Fruit fly (Drosophila melanogaster) whole organism, embryonic: ENCODE results near the gene gro.

Experiments
- CG15269 ChIP-seq: fragments of 200-800 bp; sonication (Bioruptor generic); optimal IDR thresholded peaks from 2 replicates; lab custom pipeline; 2018; ENCODE audit warnings: missing biosample characterization, mild to moderate bottlenecking, missing genetic modification characterization, moderate library complexity
- Jarid2 ChIP-seq: fragments of 200-800 bp; sonication (Bioruptor generic); optimal IDR thresholded peaks from 3 replicates; lab custom pipeline; 2017; ENCODE audit warnings: mild to moderate bottlenecking, missing biosample characterization, missing genetic modification reagents, missing genetic modification characterization
- MTF-1 ChIP-seq: fragments of 200-800 bp; sonication (Bioruptor generic); optimal IDR thresholded peaks from 2 replicates; lab custom pipeline; 2018; ENCODE audit warnings: missing biosample characterization, mild to moderate bottlenecking, missing genetic modification characterization, borderline replicate concordance
- phol ChIP-seq: fragments of 200-800 bp; sonication (Bioruptor generic); optimal IDR thresholded peaks from 3 replicates; lab custom pipeline; 2018; ENCODE audit warnings: missing biosample characterization, mild to moderate bottlenecking, missing genetic modification characterization, moderate library complexity

DNA sequence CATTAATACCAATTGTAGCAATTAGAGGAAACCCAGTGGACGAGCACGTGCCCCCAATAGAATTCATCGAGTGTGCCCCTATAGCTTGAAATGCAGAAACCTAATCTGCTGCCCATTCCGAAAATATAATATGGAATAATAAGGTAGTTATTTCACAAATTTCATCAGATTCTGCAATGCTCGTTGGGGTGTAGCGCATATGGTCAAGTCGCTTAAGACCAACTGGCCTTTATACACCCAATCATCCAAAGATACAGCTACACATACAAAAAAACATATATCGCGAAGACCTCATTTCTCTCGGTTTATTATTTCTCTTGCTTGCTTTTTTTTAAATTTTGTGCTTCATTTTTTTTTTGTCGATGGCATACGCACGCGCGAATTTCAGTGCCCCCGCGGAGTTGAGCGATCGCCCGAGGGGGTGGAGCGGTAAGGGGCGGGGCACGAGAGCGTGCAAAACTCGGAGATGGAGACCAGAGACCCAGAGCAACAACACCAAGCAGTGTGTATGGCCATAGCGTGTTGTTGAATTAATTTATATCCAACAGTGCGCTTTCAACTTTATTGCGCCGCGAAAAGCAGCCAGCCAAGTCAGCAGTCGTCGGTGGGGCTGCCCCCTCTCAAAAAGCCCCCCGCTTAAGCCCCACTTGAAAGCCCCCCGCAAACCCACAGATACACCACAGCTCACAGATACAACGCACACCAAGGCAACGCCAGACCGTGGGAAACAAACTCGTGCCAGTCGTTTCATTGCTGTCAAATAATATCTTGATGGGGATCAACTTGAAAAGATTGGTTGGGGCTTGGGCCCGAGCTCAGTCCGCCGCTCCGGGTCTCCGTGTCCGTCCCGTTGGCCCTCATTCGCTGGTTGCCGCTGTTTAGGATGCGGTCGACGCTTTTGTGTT lies 33.3 kb upstream of the gro start:
- no peak for TF ChIP-seq MTF-1 (GFP tag; lab: Kevin White, UChicago)
- TF ChIP-seq CG15269 (tag; lab: Kevin White, UChicago), result no peak
- TF ChIP-seq Jarid2 (GFP tag; lab: Kevin White, UChicago), result no peak
- no peak for TF ChIP-seq phol (tag; lab: Kevin White, UChicago)
